Worm (Caenorhabditis elegans) whole organism, L1 larva: ENCODE data around the gene srx-111.

Source experiments
- C16A3.4 ChIP-seq: fragments of 150-350 bp; optimal IDR thresholded peaks from 2 replicates; lab custom pipeline; 2014; ENCODE audit warnings: missing biosample characterization, missing genetic modification characterization
- F16B12.6 ChIP-seq: fragments of 150-350 bp; optimal IDR thresholded peaks from 2 replicates; lab custom pipeline; 2014; ENCODE audit warnings: missing biosample characterization, missing genetic modification characterization
- aha-1 ChIP-seq: fragments of 150-350 bp; optimal IDR thresholded peaks from 2 replicates; lab custom pipeline; 2014; ENCODE audit warnings: missing biosample characterization, missing genetic modification characterization
- aly-2 ChIP-seq: fragments of 150-350 bp; optimal IDR thresholded peaks from 2 replicates; lab custom pipeline; 2014; ENCODE audit warnings: missing biosample characterization, missing genetic modification characterization
- ama-1 ChIP-seq: fragments of 150-350 bp; optimal IDR thresholded peaks from 2 replicates; lab custom pipeline; 2014
- ceh-63 ChIP-seq: fragments of 200-800 bp; sonication (Bioruptor generic); optimal IDR thresholded peaks from 2 replicates; lab custom pipeline; 2018; ENCODE audit warnings: mild to moderate bottlenecking, missing genetic modification characterization, missing compliant biosample characterization
- ceh-90 ChIP-seq: sonication (generic microtip); optimal IDR thresholded peaks from 2 replicates; lab custom pipeline; 2016; ENCODE audit warnings: missing genetic modification characterization, missing compliant biosample characterization
- dpl-1 ChIP-seq, 3 experiments: fragments of 150-350 bp in 2 of 3; sonication (generic microtip) in 1 of 3; optimal IDR thresholded peaks; 2 replicates each; lab custom pipeline; 2014 to 2017; ENCODE audit warnings: missing biosample characterization in 3 of 3, missing genetic modification characterization in 3 of 3, missing genetic modification reagents in 3 of 3
- efl-1 ChIP-seq, 4 experiments: fragments of 150-350 bp; optimal IDR thresholded peaks in 3 of 4; peaks in 1 of 4; 1 replicate in 1 of 4; 2 replicates in 3 of 4; lab custom pipeline; 2014; ENCODE audit warnings: missing biosample characterization in 2 of 4, missing genetic modification characterization in 2 of 4, missing genetic modification reagents in 2 of 4
- egl-13 ChIP-seq: sonication (generic microtip); optimal IDR thresholded peaks from 2 replicates; lab custom pipeline; 2016; ENCODE audit warnings: missing genotype, missing genetic modification reagents, missing genetic modification characterization, missing compliant biosample characterization
- elt-2 ChIP-seq: sonication (generic microtip); optimal IDR thresholded peaks from 2 replicates; lab custom pipeline; 2016; ENCODE audit warnings: missing genetic modification characterization, mild to moderate bottlenecking, inconsistent platforms, missing compliant biosample characterization, missing genetic modification reagents
- fkh-4 ChIP-seq: sonication (generic microtip); optimal IDR thresholded peaks from 2 replicates; lab custom pipeline; 2016; ENCODE audit warnings: missing compliant biosample characterization, missing genetic modification characterization, borderline replicate concordance
- hlh-17 ChIP-seq: fragments of 200-800 bp; sonication (Bioruptor generic); optimal IDR thresholded peaks from 2 replicates; lab custom pipeline; 2018; ENCODE audit warnings: missing genetic modification characterization, mild to moderate bottlenecking, missing compliant biosample characterization, moderate library complexity, borderline replicate concordance
- isw-1 ChIP-seq: fragments of 200-800 bp; sonication (Bioruptor generic); IDR thresholded peaks from 2 replicates; pipeline ENCODE4 v1.3.6; 2022; ENCODE audit warnings: missing genetic modification characterization, missing compliant biosample characterization
- lin-13 ChIP-seq: fragments of 150-350 bp; optimal IDR thresholded peaks from 2 replicates; lab custom pipeline; 2014; ENCODE audit warnings: missing biosample characterization, missing genetic modification reagents, missing genetic modification characterization
- lin-14 ChIP-seq: fragments of 200-800 bp; sonication (Bioruptor generic); optimal IDR thresholded peaks from 2 replicates; lab custom pipeline; 2018; ENCODE audit warnings: mild to moderate bottlenecking, missing genetic modification characterization, moderate library complexity, missing compliant biosample characterization
- lin-15B ChIP-seq: fragments of 150-350 bp; sonication (generic microtip); optimal IDR thresholded peaks from 3 replicates; lab custom pipeline; 2014; ENCODE audit warnings: missing biosample characterization, missing genetic modification characterization
- lin-35 ChIP-seq, 2 experiments: fragments of 150-350 bp; optimal IDR thresholded peaks; 2 replicates each; lab custom pipeline; 2014; ENCODE audit warnings: missing biosample characterization in 2 of 2, missing genetic modification characterization in 2 of 2, missing genetic modification reagents in 2 of 2
- lin-39 ChIP-seq: fragments of 150-350 bp; optimal IDR thresholded peaks from 2 replicates; lab custom pipeline; 2014; ENCODE audit warnings: missing biosample characterization, missing genetic modification reagents, missing genetic modification characterization
- lir-3 ChIP-seq: sonication (generic microtip); optimal IDR thresholded peaks from 2 replicates; lab custom pipeline; 2016; ENCODE audit warnings: mild to moderate bottlenecking, missing genetic modification characterization, moderate library complexity, missing compliant biosample characterization; ENCODE audit not compliant: poor library complexity
- mab-9 ChIP-seq: fragments of 200-800 bp; sonication (Bioruptor generic); IDR thresholded peaks from 2 replicates; pipeline ENCODE4 v1.3.6; 2022; ENCODE audit warnings: missing genetic modification reagents, missing genetic modification characterization, missing compliant biosample characterization
- mdl-1 ChIP-seq, 2 experiments: fragments of 150-350 bp; optimal IDR thresholded peaks; 2 replicates each; lab custom pipeline; 2014 to 2017; ENCODE audit warnings: missing biosample characterization in 2 of 2, missing genetic modification characterization in 2 of 2, inconsistent platforms in 1 of 2
- nhr-20 ChIP-seq: sonication (generic microtip); optimal IDR thresholded peaks from 2 replicates; lab custom pipeline; 2016; ENCODE audit warnings: mild to moderate bottlenecking, missing genetic modification characterization, missing compliant biosample characterization
- nhr-237 ChIP-seq: fragments of 150-350 bp; optimal IDR thresholded peaks from 2 replicates; lab custom pipeline; 2014; ENCODE audit warnings: missing biosample characterization, missing genetic modification characterization
- nhr-28 ChIP-seq: fragments of 150-350 bp; optimal IDR thresholded peaks from 2 replicates; lab custom pipeline; 2014; ENCODE audit warnings: missing biosample characterization, missing genetic modification characterization
- nhr-85 ChIP-seq: sonication (generic microtip); peaks from one replicate; lab custom pipeline; 2016; ENCODE audit warnings: missing genetic modification characterization, inconsistent platforms, missing compliant biosample characterization
- nhr-90 ChIP-seq: sonication (generic microtip); optimal IDR thresholded peaks from 2 replicates; lab custom pipeline; 2016; ENCODE audit warnings: mild to moderate bottlenecking, missing genetic modification characterization, missing compliant biosample characterization; ENCODE audit not compliant: poor library complexity
- pqm-1 ChIP-seq: sonication (generic microtip); optimal IDR thresholded peaks from 3 replicates; lab custom pipeline; 2017; ENCODE audit warnings: missing biosample characterization, missing genetic modification characterization
- rnt-1 ChIP-seq: sonication (generic microtip); optimal IDR thresholded peaks from 2 replicates; lab custom pipeline; 2016; ENCODE audit warnings: mild to moderate bottlenecking, missing genetic modification characterization, moderate library complexity, missing compliant biosample characterization
- skn-1 ChIP-seq: fragments of 150-350 bp; optimal IDR thresholded peaks from 2 replicates; lab custom pipeline; 2014; ENCODE audit warnings: missing biosample characterization, missing genetic modification characterization
- sptf-1 ChIP-seq: fragments of 150-350 bp; optimal IDR thresholded peaks from 2 replicates; lab custom pipeline; 2014; ENCODE audit warnings: missing biosample characterization, missing genetic modification characterization
- tbx-2 ChIP-seq: sonication (generic microtip); optimal IDR thresholded peaks from 2 replicates; lab custom pipeline; 2016; ENCODE audit warnings: missing genetic modification characterization, missing compliant biosample characterization
- unc-62 ChIP-seq: fragments of 150-350 bp; optimal IDR thresholded peaks from 2 replicates; lab custom pipeline; 2014; ENCODE audit warnings: missing biosample characterization, missing genetic modification reagents, missing genetic modification characterization
- vab-15 ChIP-seq: sonication (generic microtip); optimal IDR thresholded peaks from 2 replicates; lab custom pipeline; 2017; ENCODE audit warnings: missing genotype, mild to moderate bottlenecking, missing genetic modification characterization, missing compliant biosample characterization
- xbp-1 ChIP-seq: sonication (generic microtip); optimal IDR thresholded peaks from 2 replicates; lab custom pipeline; 2016; ENCODE audit warnings: missing genetic modification characterization, missing compliant biosample characterization
- ztf-4 ChIP-seq: fragments of 150-350 bp; optimal IDR thresholded peaks from 2 replicates; lab custom pipeline; 2014; ENCODE audit warnings: missing biosample characterization, missing genetic modification characterization

The srx-111 gene

ce11 chrII:3731723-3732122 is 25.9 kb upstream of the srx-111 start, which contains the start of the genes sdz-12 and bath-31:
Gene sdz-12 (minus strand): TSS chrII:3731823.
Gene bath-31 (plus strand): TSS chrII:3731973.
- TF ChIP-seq lir-3 (tag; lab: Kevin White, UChicago) (no peak), nhr-90 (tag; lab: Kevin White, UChicago) (no peak), ceh-90 (tag; lab: Kevin White, UChicago) (no peak), nhr-237 (tag; lab: Kevin White, UChicago) (no peak), aha-1 (tag; lab: Kevin White, UChicago) (no peak), tbx-2 (tag; lab: Kevin White, UChicago) (no peak), ama-1 (lab: Kevin White, UChicago) (no peak)
- TF ChIP-seq, all 84 proteins: peak for 0

DNA sequence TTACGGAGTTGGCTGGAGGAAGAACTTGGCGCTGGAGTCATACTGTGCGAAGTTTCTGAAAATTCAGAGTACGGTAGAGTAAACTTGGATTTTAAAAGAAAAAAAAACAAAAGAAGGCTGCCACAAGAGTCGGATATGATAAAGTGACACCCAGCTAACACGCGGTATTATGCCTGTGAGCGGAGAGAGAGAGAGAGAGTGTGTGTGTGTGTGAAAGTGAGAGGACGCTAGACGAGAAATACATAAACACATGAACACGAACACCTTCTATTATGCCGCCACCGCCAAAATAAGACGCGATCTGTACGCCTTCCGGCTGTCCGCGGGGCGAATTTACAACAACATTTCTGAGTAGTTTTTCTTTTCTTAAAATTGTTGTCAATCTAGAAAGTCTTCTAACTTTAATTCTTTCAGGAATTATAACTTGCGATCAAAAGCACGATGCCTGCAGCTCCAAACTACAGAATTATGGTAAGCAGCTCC is 20.7 kb upstream of the srx-111 start, which contains the start of gene F12E12.6:
TSS of gene F12E12.6 (minus strand) at position 51 of the 483 bp plus-strand sequence.
- no peak for TF ChIP-seq ztf-4 (tag; lab: Kevin White, UChicago)
- TF ChIP-seq sptf-1 (tag; lab: Kevin White, UChicago), result no peak
- TF ChIP-seq, all 84 proteins: peak for 0

ce11 chrII:3739647-3740046 is 18.0 kb upstream of the srx-111 start, which contains the start of gene F12E12.2:
Gene F12E12.2 (plus strand): TSS chrII:3739947.
- TF ChIP-seq lir-3 (tag; lab: Kevin White, UChicago) (no peak), nhr-237 (tag; lab: Kevin White, UChicago) (no peak), fkh-4 (no peak), nhr-90 (tag; lab: Kevin White, UChicago) (no peak), egl-13 (tag; lab: Kevin White, UChicago) (no peak), F16B12.6 (tag; lab: Kevin White, UChicago) (no peak), pqm-1 (tag; lab: Kevin White, UChicago) (no peak), lin-39 (tag; lab: Kevin White, UChicago) (no peak), efl-1 (optimal IDR thresholded peaks at IDR 0.05; lab: Kevin White, UChicago) (no peak), efl-1 (GFP tag; optimal IDR thresholded peaks at IDR 0.05 in 1 of 2; lab: Kevin White, UChicago) (no peak), unc-62 (GFP tag; lab: Kevin White, UChicago) (no peak), lin-13 (GFP tag; lab: Kevin White, UChicago) (no peak), tbx-2 (tag; lab: Kevin White, UChicago) (no peak), isw-1 (GFP tag; lab: Robert Waterston, UW) (no peak), lin-15B (tag; lab: Kevin White, UChicago) (no peak), ceh-63 (GFP tag; lab: Kevin White, UChicago) (no peak)
- TF ChIP-seq, all 84 proteins: peak for 0

ce11 chrII:3741584-3741983 is 16.0 kb upstream of the srx-111 start, which contains the start of gene F12E12.1:
Gene F12E12.1 (plus strand): TSS chrII:3741884.
- TF ChIP-seq aly-2 (tag; lab: Kevin White, UChicago) (no peak), ztf-4 (tag; lab: Kevin White, UChicago) (no peak), xbp-1 (tag; lab: Kevin White, UChicago) (no peak), C16A3.4 (tag; lab: Kevin White, UChicago) (no peak), F16B12.6 (tag; lab: Kevin White, UChicago) (no peak), dpl-1 (GFP tag; optimal IDR thresholded peaks at IDR 0.05; lab: Kevin White, UChicago) (no peak), mab-9 (GFP tag; lab: Robert Waterston, UW) (no peak), hlh-17 (GFP tag; lab: Kevin White, UChicago) (no peak), elt-2 (tag; lab: Kevin White, UChicago) (no peak), vab-15 (tag; lab: Kevin White, UChicago) (no peak), rnt-1 (no peak), unc-62 (GFP tag; lab: Kevin White, UChicago) (no peak), nhr-28 (tag; lab: Kevin White, UChicago) (no peak)

DNA sequence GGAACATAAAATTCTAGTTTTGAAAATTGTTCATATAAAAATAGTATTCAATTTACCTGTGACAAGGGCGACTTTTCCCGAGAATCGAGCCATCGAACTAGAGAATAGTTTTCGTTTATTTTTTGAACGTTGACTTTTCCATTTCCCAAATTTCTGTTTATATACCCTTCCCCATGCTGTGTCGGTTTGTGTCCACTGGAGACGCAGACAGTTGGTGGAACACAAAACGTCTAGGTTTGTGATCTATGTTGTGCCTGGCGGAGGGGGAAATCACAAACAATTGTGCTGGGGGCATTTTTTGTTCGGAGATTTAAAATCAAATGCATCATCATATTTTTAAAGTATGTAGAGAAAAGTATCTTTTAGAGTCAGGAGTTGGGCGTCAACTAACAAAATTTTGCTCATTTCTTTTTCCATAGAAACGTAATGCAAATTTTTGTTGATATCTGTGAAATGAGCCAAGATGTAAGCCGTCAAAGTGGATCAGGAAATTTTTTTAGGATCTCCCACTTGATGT is 13.9 kb upstream of the srx-111 start, which contains the start of gene nta-1:
TSS of gene nta-1 (minus strand) at position 131 of the 517 bp plus-strand sequence.
- TF ChIP-seq ztf-4 (tag; lab: Kevin White, UChicago) (no peak), elt-2 (tag; lab: Kevin White, UChicago) (peak; percentile 20), mdl-1 (tag; optimal IDR thresholded peaks at IDR 0.05; lab: Kevin White, UChicago) (peak in 1 of 2 experiments; percentile 22), lin-35 (GFP tag; optimal IDR thresholded peaks at IDR 0.05; lab: Kevin White, UChicago) (peak in 1 of 2 experiments; percentile 39), efl-1 (optimal IDR thresholded peaks at IDR 0.05; lab: Kevin White, UChicago) (no peak), efl-1 (GFP tag; optimal IDR thresholded peaks at IDR 0.05 in 1 of 2; lab: Kevin White, UChicago) (peak in 1 of 2 experiments; percentile 4), skn-1 (tag; lab: Kevin White, UChicago) (no peak), lin-14 (GFP tag; lab: Kevin White, UChicago) (peak; percentile 75), nhr-20 (tag; lab: Kevin White, UChicago) (peak; percentile 85), nhr-85 (tag; lab: Kevin White, UChicago) (no peak)
